Worm (Caenorhabditis elegans) whole organism, young adult: ENCODE data around the gene Y82E9BL.3.

Source experiments
- ceh-40 ChIP-seq: fragments of 200-800 bp; sonication (Bioruptor generic); IDR thresholded peaks from 2 replicates; pipeline ENCODE4 v1.3.6; 2022; ENCODE audit warnings: missing genetic modification characterization, missing compliant biosample characterization
- dpl-1 ChIP-seq: fragments of 150-350 bp; optimal IDR thresholded peaks from 2 replicates; lab custom pipeline; 2014; ENCODE audit warnings: missing biosample characterization, missing genetic modification reagents, missing genetic modification characterization
- let-607 ChIP-seq, 2 experiments: fragments of 200-800 bp in 1 of 2; sonication (Bioruptor generic) in 1 of 2; sonication (generic microtip) in 1 of 2; optimal IDR thresholded peaks; 2 replicates each; lab custom pipeline; 2016 to 2018; ENCODE audit warnings: mild to moderate bottlenecking in 2 of 2, missing compliant biosample characterization in 2 of 2, missing genetic modification characterization in 2 of 2, moderate library complexity in 2 of 2, missing genotype in 1 of 2
- zfh-2 ChIP-seq: fragments of 200-800 bp; sonication (Bioruptor generic); conservative IDR thresholded peaks from 2 replicates; pipeline ENCODE4 v1.3.6; 2022; ENCODE audit warnings: missing genetic modification reagents, missing genetic modification characterization, missing compliant biosample characterization

DNA sequence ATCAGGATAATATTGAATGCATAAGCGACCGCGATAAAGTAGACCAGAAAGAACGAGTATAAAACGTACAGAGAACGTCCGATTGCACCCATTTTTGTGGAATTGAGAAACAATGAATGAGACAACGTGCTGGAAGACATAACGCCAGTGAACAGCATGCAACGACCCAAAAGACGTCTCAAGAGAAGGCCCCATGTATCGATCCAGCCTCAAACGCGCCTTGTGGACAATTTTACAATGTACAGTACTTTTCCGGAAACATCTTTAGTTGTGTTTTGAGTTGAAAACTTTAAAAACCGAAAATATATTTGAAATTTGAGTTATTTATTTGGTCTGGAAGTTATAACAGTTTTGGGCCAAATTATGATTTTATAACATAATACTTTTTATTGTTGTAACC, at the start of gene Y82E9BL.3:
- TF ChIP-seq ceh-40, result no peak
- TF ChIP-seq dpl-1 (GFP tag; lab: Kevin White, UChicago), result no peak
- no peak for TF ChIP-seq zfh-2
- TF ChIP-seq let-607 (tag; optimal IDR thresholded peaks at IDR 0.05; lab: Kevin White, UChicago), result no peak
